Worm (Caenorhabditis elegans) whole organism, late embryonic: Measurements from ENCODE around the gene Y66D12A.10.

Source experiments
- C08G9.2 ChIP-seq: sonication (generic microtip); optimal IDR thresholded peaks from 2 replicates; lab custom pipeline; 2016; ENCODE audit warnings: mild to moderate bottlenecking, missing genetic modification characterization, moderate library complexity, missing compliant biosample characterization
- K09A11.1 ChIP-seq: sonication (generic microtip); optimal IDR thresholded peaks from 2 replicates; lab custom pipeline; 2017; ENCODE audit warnings: antibody characterized with exemption, mild to moderate bottlenecking, missing genetic modification characterization, missing compliant biosample characterization; ENCODE audit not compliant: insufficient read depth
- Y22D7AL.16 ChIP-seq: sonication (generic microtip); optimal IDR thresholded peaks from 2 replicates; lab custom pipeline; 2016; ENCODE audit warnings: missing genetic modification characterization, missing compliant biosample characterization
- ahr-1 ChIP-seq: sonication (generic microtip); optimal IDR thresholded peaks from 2 replicates; lab custom pipeline; 2016; ENCODE audit warnings: missing genetic modification characterization, missing compliant biosample characterization
- ceh-18 ChIP-seq: sonication (generic microtip); optimal IDR thresholded peaks from 2 replicates; lab custom pipeline; 2016; ENCODE audit warnings: missing genetic modification characterization, missing compliant biosample characterization
- ceh-19 ChIP-seq: fragments of 200-800 bp; sonication (Bioruptor generic); optimal IDR thresholded peaks from 2 replicates; lab custom pipeline; 2018; ENCODE audit warnings: mild to moderate bottlenecking, missing genetic modification characterization, missing compliant biosample characterization
- ceh-2 ChIP-seq: sonication (generic microtip); optimal IDR thresholded peaks from 2 replicates; lab custom pipeline; 2016; ENCODE audit warnings: missing genotype, missing genetic modification characterization, missing compliant biosample characterization
- ceh-31 ChIP-seq: sonication (generic microtip); optimal IDR thresholded peaks from 2 replicates; lab custom pipeline; 2016; ENCODE audit warnings: missing genetic modification characterization, missing compliant biosample characterization
- ceh-45 ChIP-seq: fragments of 200-800 bp; sonication (Bioruptor generic); IDR thresholded peaks from 2 replicates; pipeline ENCODE4 v1.3.6; 2022; ENCODE audit warnings: missing genetic modification reagents, missing genetic modification characterization, missing compliant biosample characterization
- ceh-48 ChIP-seq: sonication (generic microtip); optimal IDR thresholded peaks from 2 replicates; lab custom pipeline; 2016; ENCODE audit warnings: missing genetic modification characterization, inconsistent platforms, missing compliant biosample characterization
- ceh-6 ChIP-seq: fragments of 200-800 bp; sonication (Bioruptor generic); optimal IDR thresholded peaks from 2 replicates; lab custom pipeline; 2018; ENCODE audit warnings: mild to moderate bottlenecking, missing genetic modification characterization, missing compliant biosample characterization
- ceh-9 ChIP-seq: sonication (generic microtip); optimal IDR thresholded peaks from 2 replicates; lab custom pipeline; 2016; ENCODE audit warnings: mild to moderate bottlenecking, missing genetic modification characterization, inconsistent platforms, missing compliant biosample characterization
- che-1 ChIP-seq: sonication (generic microtip); optimal IDR thresholded peaks from 2 replicates; lab custom pipeline; 2016; ENCODE audit warnings: mild to moderate bottlenecking, missing genetic modification characterization, missing compliant biosample characterization
- dmd-4 ChIP-seq: sonication (generic microtip); optimal IDR thresholded peaks from 2 replicates; lab custom pipeline; 2016; ENCODE audit warnings: borderline replicate concordance, missing genetic modification characterization, missing compliant biosample characterization
- dve-1 ChIP-seq: sonication (generic microtip); optimal IDR thresholded peaks from 2 replicates; lab custom pipeline; 2017; ENCODE audit warnings: antibody characterized with exemption, mild to moderate bottlenecking, missing genetic modification characterization, missing compliant biosample characterization
- elt-2 ChIP-seq: sonication (generic microtip); optimal IDR thresholded peaks from 2 replicates; lab custom pipeline; 2016; ENCODE audit warnings: missing genetic modification reagents, missing genetic modification characterization, missing compliant biosample characterization
- elt-4 ChIP-seq: sonication (generic microtip); optimal IDR thresholded peaks from 2 replicates; lab custom pipeline; 2016; ENCODE audit warnings: missing genetic modification characterization, missing compliant biosample characterization
- ets-4 ChIP-seq: sonication (generic microtip); optimal IDR thresholded peaks from 2 replicates; lab custom pipeline; 2016; ENCODE audit warnings: missing genetic modification characterization, missing compliant biosample characterization
- fkh-10 ChIP-seq: fragments of 150-350 bp; optimal IDR thresholded peaks from 2 replicates; lab custom pipeline; 2014; ENCODE audit warnings: missing biosample characterization, missing genetic modification reagents, missing genetic modification characterization
- fkh-6 ChIP-seq: sonication (generic microtip); optimal IDR thresholded peaks from 2 replicates; lab custom pipeline; 2016; ENCODE audit warnings: missing genetic modification characterization, missing compliant biosample characterization
- hlh-13 ChIP-seq: fragments of 200-800 bp; sonication (Bioruptor generic); optimal IDR thresholded peaks from 2 replicates; lab custom pipeline; 2018; ENCODE audit warnings: mild to moderate bottlenecking, missing genetic modification characterization, missing compliant biosample characterization
- hlh-15 ChIP-seq: sonication (generic microtip); optimal IDR thresholded peaks from 2 replicates; lab custom pipeline; 2016; ENCODE audit warnings: missing genetic modification characterization, missing compliant biosample characterization
- hlh-6 ChIP-seq: sonication (generic microtip); optimal IDR thresholded peaks from 2 replicates; lab custom pipeline; 2016; ENCODE audit warnings: missing genotype, missing genetic modification characterization, missing compliant biosample characterization
- hlh-8 ChIP-seq: sonication (generic microtip); optimal IDR thresholded peaks from 2 replicates; lab custom pipeline; 2016; ENCODE audit warnings: missing genotype, missing genetic modification characterization, missing compliant biosample characterization
- lim-6 ChIP-seq: sonication (generic microtip); optimal IDR thresholded peaks from 2 replicates; lab custom pipeline; 2016; ENCODE audit warnings: missing genetic modification characterization, missing compliant biosample characterization
- lin-11 ChIP-seq: fragments of 200-800 bp; sonication (Bioruptor generic); optimal IDR thresholded peaks from 2 replicates; lab custom pipeline; 2018; ENCODE audit warnings: mild to moderate bottlenecking, missing genetic modification characterization, missing compliant biosample characterization
- madf-2 ChIP-seq: sonication (generic microtip); optimal IDR thresholded peaks from 2 replicates; lab custom pipeline; 2017; ENCODE audit warnings: missing genetic modification characterization, missing compliant biosample characterization
- mec-3 ChIP-seq: sonication (generic microtip); optimal IDR thresholded peaks from 2 replicates; lab custom pipeline; 2016; ENCODE audit warnings: borderline replicate concordance, missing genetic modification characterization, missing compliant biosample characterization
- npax-4 ChIP-seq: sonication (generic microtip); optimal IDR thresholded peaks from 2 replicates; lab custom pipeline; 2016; ENCODE audit warnings: missing genetic modification characterization, missing compliant biosample characterization
- pha-2 ChIP-seq: sonication (generic microtip); optimal IDR thresholded peaks from 2 replicates; lab custom pipeline; 2017; ENCODE audit warnings: mild to moderate bottlenecking, missing genetic modification characterization, missing compliant biosample characterization
- pqm-1 ChIP-seq: sonication (generic microtip); optimal IDR thresholded peaks from 2 replicates; lab custom pipeline; 2016; ENCODE audit warnings: missing genetic modification characterization, missing compliant biosample characterization
- pros-1 ChIP-seq: fragments of 150-350 bp; optimal IDR thresholded peaks from 2 replicates; lab custom pipeline; 2014; ENCODE audit warnings: missing biosample characterization, missing genetic modification reagents, missing genetic modification characterization
- ref-2 ChIP-seq: sonication (generic microtip); optimal IDR thresholded peaks from 2 replicates; lab custom pipeline; 2016; ENCODE audit warnings: missing genetic modification characterization, missing compliant biosample characterization
- sox-4 ChIP-seq: sonication (generic microtip); optimal IDR thresholded peaks from 2 replicates; lab custom pipeline; 2017; ENCODE audit warnings: mild to moderate bottlenecking, missing genetic modification characterization, inconsistent platforms, missing compliant biosample characterization
- tbx-7 ChIP-seq: sonication (generic microtip); optimal IDR thresholded peaks from 2 replicates; lab custom pipeline; 2016; ENCODE audit warnings: missing genotype, missing genetic modification characterization, missing compliant biosample characterization
- ttx-3 ChIP-seq: sonication (generic microtip); optimal IDR thresholded peaks from 2 replicates; lab custom pipeline; 2016; ENCODE audit warnings: missing genetic modification reagents, missing genetic modification characterization, missing compliant biosample characterization
- zip-5 ChIP-seq: sonication (generic microtip); optimal IDR thresholded peaks from 2 replicates; lab custom pipeline; 2016; ENCODE audit warnings: missing genetic modification characterization, missing compliant biosample characterization
- ztf-16 ChIP-seq: sonication (generic microtip); optimal IDR thresholded peaks from 2 replicates; lab custom pipeline; 2017; ENCODE audit warnings: missing genetic modification characterization, missing compliant biosample characterization

The Y66D12A.10 gene

DNA sequence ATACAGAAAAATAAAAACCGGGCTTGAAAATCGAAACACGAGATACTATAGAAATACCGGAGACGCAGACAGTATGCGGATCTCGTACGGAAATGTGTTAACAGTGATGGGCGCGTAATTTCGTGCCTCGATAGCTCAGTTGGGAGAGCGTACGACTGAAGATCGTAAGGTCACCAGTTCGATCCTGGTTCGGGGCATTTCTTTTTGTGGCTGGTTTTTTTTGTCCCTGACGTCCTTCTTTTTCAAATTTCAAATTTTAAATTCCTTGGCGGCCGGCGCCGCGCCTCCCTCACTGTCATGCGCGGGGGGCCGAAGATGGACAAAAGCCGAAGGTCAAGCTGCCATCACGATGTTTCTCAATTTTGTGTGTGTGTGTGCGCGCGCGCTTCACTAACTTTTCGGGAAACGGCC lies 11.0 kb upstream of the Y66D12A.10 start:
- TF ChIP-seq C08G9.2 (tag; lab: Kevin White, UChicago), result no peak
- TF ChIP-seq ceh-9, result no peak
- TF ChIP-seq ets-4 (tag; lab: Kevin White, UChicago), result no peak
- TF ChIP-seq sox-4, result no peak
- no peak for TF ChIP-seq Y22D7AL.16
- no peak for TF ChIP-seq lin-11 (tag; lab: Kevin White, UChicago)
- no peak for TF ChIP-seq ceh-2
- TF ChIP-seq pqm-1 (tag; lab: Kevin White, UChicago), result no peak
- TF ChIP-seq hlh-8, result no peak
- TF ChIP-seq ahr-1 (tag; lab: Kevin White, UChicago), result no peak

DNA sequence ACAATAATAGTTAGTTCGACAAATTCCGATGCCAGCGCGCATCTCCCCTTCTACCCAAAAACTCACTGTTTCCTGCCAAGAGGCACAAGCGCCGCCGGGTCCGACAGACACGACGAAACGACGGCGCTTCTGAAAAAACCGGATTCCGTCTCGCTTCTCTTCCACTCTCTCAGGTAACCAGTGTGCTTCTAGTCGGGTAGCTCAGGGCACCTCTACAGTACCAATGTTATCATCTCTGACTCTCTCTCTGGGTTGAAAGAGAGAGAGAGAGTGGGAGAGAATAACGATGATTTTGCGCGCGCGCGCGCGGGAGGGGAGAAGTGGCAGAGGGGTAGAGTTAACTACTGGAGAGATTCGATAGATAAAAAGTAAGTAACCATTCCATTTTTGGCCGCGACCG lies 8.8 kb upstream of the Y66D12A.10 start:
- TF ChIP-seq ceh-31, result peak; percentile 30
- peak; percentile 31 for TF ChIP-seq pros-1 (tag; lab: Kevin White, UChicago)
- no peak for TF ChIP-seq hlh-8

DNA sequence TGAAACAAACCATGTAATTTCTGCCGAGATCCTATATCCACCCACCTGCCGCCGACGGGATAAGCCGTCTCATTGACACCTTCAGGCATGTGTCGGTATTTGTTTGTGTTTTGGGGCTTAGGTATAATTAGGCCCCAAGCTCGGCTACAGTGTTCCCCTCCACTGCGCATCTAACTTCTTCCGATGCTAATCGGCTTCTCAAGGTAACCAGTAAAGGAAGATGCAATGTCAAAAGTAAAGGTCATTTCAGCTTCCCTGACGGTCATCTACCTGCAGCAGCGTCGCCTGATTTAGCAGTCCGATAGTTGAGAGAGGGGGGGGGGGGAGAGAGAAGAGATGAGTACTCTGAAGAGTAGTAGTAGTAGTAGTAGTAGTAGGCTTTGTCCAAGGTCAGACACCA lies 7.4 kb upstream of the Y66D12A.10 start:
- TF ChIP-seq ttx-3 (tag; lab: Kevin White, UChicago) (no peak), ref-2 (tag; lab: Kevin White, UChicago) (no peak), che-1 (tag; lab: Kevin White, UChicago) (no peak), fkh-6 (tag; lab: Kevin White, UChicago) (no peak), ceh-45 (no peak), zip-5 (tag; lab: Kevin White, UChicago) (no peak), pha-2 (tag; lab: Kevin White, UChicago) (no peak), npax-4 (tag; lab: Kevin White, UChicago) (no peak), pros-1 (tag; lab: Kevin White, UChicago) (no peak), tbx-7 (tag; lab: Kevin White, UChicago) (no peak), lim-6 (no peak)

DNA sequence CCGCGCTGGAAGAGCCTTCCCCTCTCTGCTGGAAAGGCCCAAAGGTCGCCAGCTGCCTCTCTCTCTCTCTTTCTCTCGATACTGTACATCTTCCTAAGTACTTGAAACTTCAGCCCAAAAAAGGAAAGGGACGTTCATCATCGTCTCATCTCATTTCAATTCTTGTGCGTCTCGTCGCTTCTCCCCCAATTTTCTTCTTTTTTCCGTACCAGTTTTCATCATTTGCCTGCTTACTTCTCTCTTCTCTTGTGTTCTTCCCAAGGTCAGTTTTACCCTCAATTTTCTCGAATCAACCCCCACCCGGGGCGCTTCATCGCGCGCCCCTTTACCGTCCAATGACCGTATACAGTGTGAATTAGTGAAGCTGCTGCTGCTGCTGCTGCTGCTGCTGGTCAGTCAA lies 6.0 kb upstream of the Y66D12A.10 start:
- no peak for TF ChIP-seq fkh-10 (GFP tag; lab: Kevin White, UChicago)
- no peak for TF ChIP-seq mec-3 (tag; lab: Kevin White, UChicago)

DNA sequence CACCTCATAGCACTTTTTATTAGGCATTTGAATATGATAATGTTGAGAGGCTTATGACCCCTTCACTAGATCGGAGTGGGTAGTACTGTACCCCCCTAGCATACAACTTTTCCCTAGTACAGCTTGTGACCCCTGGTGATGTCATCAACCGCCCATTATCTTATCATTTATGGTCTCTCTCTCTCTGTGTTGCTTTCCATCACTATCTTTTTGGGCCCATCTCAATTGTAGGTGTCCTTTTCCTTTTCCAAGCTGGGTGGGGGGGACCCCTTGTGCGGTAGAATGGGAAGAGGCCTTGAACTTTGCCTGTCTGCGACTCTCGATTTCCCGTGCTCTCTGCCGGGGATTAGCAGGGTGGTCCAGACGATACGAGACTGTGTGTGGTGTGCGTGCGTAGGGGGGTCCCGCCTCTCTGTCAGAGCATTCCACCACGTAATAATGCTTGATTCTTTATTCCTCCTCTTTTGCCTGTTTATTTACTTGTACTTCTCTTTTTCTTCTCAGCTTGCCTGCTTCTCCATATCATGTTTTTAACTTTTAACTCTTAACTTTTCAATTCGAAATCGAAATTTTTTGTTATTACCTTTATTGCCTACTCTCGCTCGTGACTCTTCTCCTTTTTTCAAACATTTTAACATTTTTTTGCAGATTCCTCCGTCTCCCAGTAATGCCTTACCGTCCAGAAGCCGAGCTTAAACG lies 5.0 kb upstream of the Y66D12A.10 start, which contains the start of gene ztf-29:
TSS of gene ztf-29 (plus strand) at position 649 of the 699 bp plus-strand sequence.
- peak; percentile 22 for TF ChIP-seq ceh-6 (GFP tag; lab: Kevin White, UChicago)
- no peak for TF ChIP-seq lim-6
- peak; percentile 75 for TF ChIP-seq elt-2 (tag; lab: Kevin White, UChicago)
- no peak for TF ChIP-seq dmd-4
- TF ChIP-seq, all 69 proteins: peak for 2

DNA sequence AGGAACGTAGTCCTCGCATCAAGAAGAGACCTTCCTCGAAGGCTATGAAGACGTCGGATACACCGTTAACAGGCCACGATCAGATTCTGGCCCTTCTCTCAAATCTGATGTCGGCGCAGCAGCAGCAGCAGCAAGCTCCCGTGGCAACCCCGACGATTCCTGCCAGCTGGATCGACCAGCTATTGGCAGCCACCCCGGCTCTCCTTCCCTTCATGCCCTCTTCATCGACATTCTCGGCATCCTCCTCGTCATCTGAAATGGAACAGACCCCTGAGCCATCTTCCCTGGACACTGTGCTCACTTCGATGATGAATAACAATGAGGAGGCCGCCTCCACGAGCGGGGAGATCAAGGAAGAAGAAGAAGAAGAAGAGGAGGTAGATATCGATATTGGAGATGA lies 4.1 kb upstream of the Y66D12A.10 start:
- TF ChIP-seq hlh-6 (no peak), elt-4 (tag; lab: Kevin White, UChicago) (peak; percentile 86), dve-1 (tag; lab: Kevin White, UChicago) (no peak)
- TF ChIP-seq, all 69 proteins: peak for 1

DNA sequence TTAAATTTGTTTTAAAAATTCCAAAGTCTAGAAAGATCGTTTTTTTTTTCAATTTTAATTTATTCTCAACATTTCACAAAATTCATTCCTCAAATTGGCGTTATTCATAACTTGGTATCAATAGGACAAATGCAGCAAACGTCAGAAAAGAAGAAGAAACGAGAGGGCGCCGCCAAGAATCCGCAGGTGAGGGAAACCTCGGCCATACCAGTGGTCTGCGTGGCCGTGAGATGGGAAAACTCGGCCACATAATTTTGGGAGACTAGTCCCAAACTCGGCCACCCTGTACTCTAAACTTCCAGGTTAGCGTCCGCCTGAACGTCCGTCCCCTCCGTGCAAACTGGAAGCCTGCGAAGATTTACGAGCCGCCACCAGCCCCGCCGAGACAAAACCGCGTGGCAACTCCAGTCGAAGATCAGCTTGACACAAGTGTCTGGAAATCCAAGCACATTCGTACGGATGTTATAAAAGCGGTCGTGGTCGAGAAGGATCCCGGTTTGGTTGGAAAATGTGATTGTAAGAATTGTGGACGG lies 2.2 kb upstream of the Y66D12A.10 start, which contains the start of gene Y66D12A.11:
TSS of gene Y66D12A.11 (plus strand) at position 51 of the 533 bp plus-strand sequence.
- TF ChIP-seq ceh-19 (GFP tag; lab: Kevin White, UChicago) (no peak), ceh-18 (tag; lab: Kevin White, UChicago) (no peak), dve-1 (tag; lab: Kevin White, UChicago) (no peak), ceh-9 (no peak), ceh-31 (no peak), madf-2 (no peak), fkh-6 (tag; lab: Kevin White, UChicago) (no peak), hlh-15 (tag; lab: Kevin White, UChicago) (no peak), K09A11.1 (tag; lab: Kevin White, UChicago) (no peak), hlh-13 (no peak), pros-1 (tag; lab: Kevin White, UChicago) (no peak), ztf-16 (tag; lab: Kevin White, UChicago) (no peak), npax-4 (tag; lab: Kevin White, UChicago) (no peak), ceh-48 (tag; lab: Kevin White, UChicago) (no peak)
